Worm (Caenorhabditis elegans) whole organism, L3 larva: ENCODE measurements around the gene Y46D2A.2.

Experiments used
- R02D3.7 ChIP-seq: fragments of 150-350 bp; optimal IDR thresholded peaks from 2 replicates; lab custom pipeline; 2014; ENCODE audit warnings: missing biosample characterization, missing genetic modification characterization
- ZK546.5 ChIP-seq: sonication (generic microtip); optimal IDR thresholded peaks from 2 replicates; lab custom pipeline; 2017; ENCODE audit warnings: missing biosample characterization, missing genetic modification characterization
- ceh-16 ChIP-seq: sonication (generic microtip); optimal IDR thresholded peaks from 2 replicates; lab custom pipeline; 2017; ENCODE audit warnings: missing biosample characterization, missing genetic modification characterization
- ceh-82 ChIP-seq: fragments of 150-350 bp; optimal IDR thresholded peaks from 2 replicates; lab custom pipeline; 2014; ENCODE audit warnings: missing biosample characterization, missing genetic modification characterization
- ceh-9 ChIP-seq: sonication (generic microtip); optimal IDR thresholded peaks from 2 replicates; lab custom pipeline; 2018; ENCODE audit warnings: missing biosample characterization, missing genetic modification characterization
- daf-12 ChIP-seq: fragments of 150-350 bp; optimal IDR thresholded peaks from 2 replicates; lab custom pipeline; 2014; ENCODE audit warnings: missing biosample characterization, missing genetic modification reagents, missing genetic modification characterization
- egl-27 ChIP-seq: sonication (generic microtip); optimal IDR thresholded peaks from 4 replicates; lab custom pipeline; 2017; ENCODE audit warnings: missing biosample characterization, missing genetic modification reagents, missing genetic modification characterization
- egl-5 ChIP-seq: fragments of 150-350 bp; optimal IDR thresholded peaks from 2 replicates; lab custom pipeline; 2017; ENCODE audit warnings: missing biosample characterization, missing genetic modification reagents, missing genetic modification characterization, inconsistent platforms
- elt-1 ChIP-seq: fragments of 150-350 bp; optimal IDR thresholded peaks from 2 replicates; lab custom pipeline; 2014; ENCODE audit warnings: missing biosample characterization, missing genetic modification characterization
- elt-2 ChIP-seq: sonication (generic microtip); optimal IDR thresholded peaks from 2 replicates; lab custom pipeline; 2016; ENCODE audit warnings: missing genetic modification reagents, mild to moderate bottlenecking, missing genetic modification characterization, missing compliant biosample characterization
- fkh-10 ChIP-seq: sonication (generic microtip); optimal IDR thresholded peaks from 2 replicates; lab custom pipeline; 2017; ENCODE audit warnings: missing biosample characterization, missing genetic modification reagents, missing genetic modification characterization
- fos-1 ChIP-seq: fragments of 150-350 bp; optimal IDR thresholded peaks from 2 replicates; lab custom pipeline; 2014; ENCODE audit warnings: missing biosample characterization, missing genetic modification characterization
- hmg-11 ChIP-seq: sonication (generic microtip); optimal IDR thresholded peaks from 2 replicates; lab custom pipeline; 2016; ENCODE audit warnings: missing genetic modification characterization, missing compliant biosample characterization
- jun-1 ChIP-seq: fragments of 150-350 bp; optimal IDR thresholded peaks from 2 replicates; lab custom pipeline; 2014; ENCODE audit warnings: missing biosample characterization, missing genetic modification reagents, missing genetic modification characterization
- lin-15B ChIP-seq: fragments of 150-350 bp; optimal IDR thresholded peaks from 2 replicates; lab custom pipeline; 2014; ENCODE audit warnings: missing biosample characterization, missing genetic modification characterization
- mdl-1 ChIP-seq: fragments of 150-350 bp; optimal IDR thresholded peaks from 2 replicates; lab custom pipeline; 2014; ENCODE audit warnings: missing biosample characterization, missing genetic modification characterization
- mml-1 ChIP-seq: fragments of 150-350 bp; sonication (generic microtip); optimal IDR thresholded peaks from 3 replicates; lab custom pipeline; 2014; ENCODE audit warnings: missing biosample characterization, missing genetic modification characterization
- nfya-1 ChIP-seq: sonication (generic microtip); optimal IDR thresholded peaks from 2 replicates; lab custom pipeline; 2017; ENCODE audit warnings: missing genetic modification characterization, mild to moderate bottlenecking, missing compliant biosample characterization, antibody characterized with exemption, moderate library complexity; ENCODE audit not compliant: insufficient read depth
- nhr-11 ChIP-seq: fragments of 150-350 bp; optimal IDR thresholded peaks from 2 replicates; lab custom pipeline; 2014; ENCODE audit warnings: missing biosample characterization, missing genetic modification characterization
- nhr-12 ChIP-seq: fragments of 150-350 bp; optimal IDR thresholded peaks from 2 replicates; lab custom pipeline; 2014; ENCODE audit warnings: missing biosample characterization, missing genetic modification characterization
- nhr-23 ChIP-seq: fragments of 150-350 bp; optimal IDR thresholded peaks from 2 replicates; lab custom pipeline; 2014; ENCODE audit warnings: missing biosample characterization, missing genetic modification reagents, missing genetic modification characterization
- nhr-237 ChIP-seq: fragments of 150-350 bp; optimal IDR thresholded peaks from 2 replicates; lab custom pipeline; 2014; ENCODE audit warnings: missing biosample characterization, missing genetic modification characterization
- nhr-25 ChIP-seq: sonication (generic microtip); optimal IDR thresholded peaks from 2 replicates; lab custom pipeline; 2017; ENCODE audit warnings: missing biosample characterization, missing genetic modification characterization
- nhr-28 ChIP-seq: fragments of 150-350 bp; optimal IDR thresholded peaks from 2 replicates; lab custom pipeline; 2014; ENCODE audit warnings: missing biosample characterization, missing genetic modification characterization
- nhr-43 ChIP-seq: sonication (generic microtip); optimal IDR thresholded peaks from 2 replicates; lab custom pipeline; 2016; ENCODE audit warnings: mild to moderate bottlenecking, missing genetic modification characterization, missing compliant biosample characterization; ENCODE audit not compliant: poor library complexity, severe bottlenecking
- nhr-77 ChIP-seq: fragments of 150-350 bp; optimal IDR thresholded peaks from 2 replicates; lab custom pipeline; 2014; ENCODE audit warnings: missing biosample characterization, missing genetic modification characterization
- pha-4 ChIP-seq: fragments of 150-350 bp; optimal IDR thresholded peaks from 2 replicates; lab custom pipeline; 2014; ENCODE audit warnings: missing biosample characterization, missing genetic modification reagents, missing genetic modification characterization
- pqm-1 ChIP-seq: fragments of 150-350 bp; optimal IDR thresholded peaks from 2 replicates; lab custom pipeline; 2017; ENCODE audit warnings: missing biosample characterization, missing genetic modification characterization, inconsistent platforms
- snpc-4 ChIP-seq: fragments of 150-350 bp; optimal IDR thresholded peaks from 2 replicates; lab custom pipeline; 2014; ENCODE audit warnings: missing biosample characterization, missing genetic modification characterization
- tbx-2 ChIP-seq: sonication (generic microtip); optimal IDR thresholded peaks from 2 replicates; lab custom pipeline; 2016; ENCODE audit warnings: mild to moderate bottlenecking, missing genetic modification characterization, missing compliant biosample characterization
- unc-39 ChIP-seq: sonication (generic microtip); optimal IDR thresholded peaks from 4 replicates; lab custom pipeline; 2017; ENCODE audit warnings: missing biosample characterization, missing genetic modification characterization
- zag-1 ChIP-seq: fragments of 150-350 bp; optimal IDR thresholded peaks from 2 replicates; lab custom pipeline; 2014; ENCODE audit warnings: missing biosample characterization, missing genetic modification characterization
- ztf-11 ChIP-seq: fragments of 150-350 bp; optimal IDR thresholded peaks from 2 replicates; lab custom pipeline; 2014; ENCODE audit warnings: missing biosample characterization, missing genetic modification characterization

Y46D2A.2 gene

ce11 chrII:3323179-3323578 is at the start of gene Y46D2A.2:
TSS of gene Y46D2A.2 (minus strand) at chrII:3323279.
- TF ChIP-seq elt-2 (tag; lab: Kevin White, UChicago): peak; percentile 28
- no peak for TF ChIP-seq zag-1 (tag; lab: Kevin White, UChicago)
- TF ChIP-seq, all 47 proteins: peak for 1

- TF ChIP-seq nhr-23 (tag; lab: Kevin White, UChicago) (no peak), tbx-2 (no peak), nhr-43 (tag; lab: Kevin White, UChicago) (no peak), ztf-11 (tag; lab: Kevin White, UChicago) (no peak), nfya-1 (tag; lab: Kevin White, UChicago) (no peak), zag-1 (tag; lab: Kevin White, UChicago) (no peak), nhr-77 (tag; lab: Kevin White, UChicago) (no peak), ceh-9 (tag; lab: Kevin White, UChicago) (no peak), egl-5 (tag; lab: Kevin White, UChicago) (no peak), pqm-1 (no peak), mdl-1 (tag; lab: Kevin White, UChicago) (no peak), ZK546.5 (tag; lab: Kevin White, UChicago) (no peak), nhr-12 (no peak)
Measured at ce11 chrII:3371010-3371409, 47.9 kb upstream of the Y46D2A.2 start, which contains the start of gene bath-23. TSS of gene bath-23 (plus strand) at chrII:3371310.

- peak; percentile 96 for TF ChIP-seq nfya-1 (tag; lab: Kevin White, UChicago)
- TF ChIP-seq fkh-10: no peak
- TF ChIP-seq unc-39 (tag; lab: Kevin White, UChicago): no peak
- no peak for TF ChIP-seq egl-5 (tag; lab: Kevin White, UChicago)
Measured at ce11 chrII:3370061-3370460, 47.0 kb upstream of the Y46D2A.2 start, which contains the start of gene Y49F6C.8. TSS of gene Y49F6C.8 (minus strand) at chrII:3370111.

- no peak for TF ChIP-seq pqm-1
- TF ChIP-seq nhr-23 (tag; lab: Kevin White, UChicago): no peak
Measured at ce11 chrII:3368097-3368496, 45.0 kb upstream of the Y46D2A.2 start, which contains the start of gene Y49F6C.7. TSS of gene Y49F6C.7 (minus strand) at chrII:3368197.

- TF ChIP-seq R02D3.7 (tag; lab: Kevin White, UChicago) (no peak), pqm-1 (no peak), mml-1 (tag; lab: Kevin White, UChicago) (no peak), hmg-11 (no peak), mdl-1 (tag; lab: Kevin White, UChicago) (no peak), ceh-9 (tag; lab: Kevin White, UChicago) (no peak), elt-1 (tag; lab: Kevin White, UChicago) (no peak), nhr-237 (no peak), pha-4 (tag; lab: Kevin White, UChicago) (no peak), elt-2 (tag; lab: Kevin White, UChicago) (no peak), ceh-16 (tag; lab: Kevin White, UChicago) (no peak), egl-27 (tag; lab: Kevin White, UChicago) (no peak), fos-1 (tag; lab: Kevin White, UChicago) (no peak), nhr-11 (tag; lab: Kevin White, UChicago) (no peak), lin-15B (tag; lab: Kevin White, UChicago) (no peak)
Measured at ce11 chrII:3367100-3367499, 44.0 kb upstream of the Y46D2A.2 start, which contains the start of gene Y49F6C.6. TSS of gene Y49F6C.6 (minus strand) at chrII:3367200.

- TF ChIP-seq nhr-25 (tag; lab: Kevin White, UChicago) (no peak), mml-1 (tag; lab: Kevin White, UChicago) (no peak), jun-1 (tag; lab: Kevin White, UChicago) (no peak), snpc-4 (tag; lab: Kevin White, UChicago) (no peak), unc-39 (tag; lab: Kevin White, UChicago) (no peak), pha-4 (tag; lab: Kevin White, UChicago) (no peak), nhr-28 (tag; lab: Kevin White, UChicago) (no peak), nfya-1 (tag; lab: Kevin White, UChicago) (no peak), ceh-82 (no peak), daf-12 (tag; lab: Kevin White, UChicago) (no peak), ZK546.5 (tag; lab: Kevin White, UChicago) (no peak)
Measured at ce11 chrII:3358834-3359233, 35.8 kb upstream of the Y46D2A.2 start, which contains the start of the genes lido-14 and bath-27. TSS of gene lido-14 (plus strand) at chrII:3359134. TSS of gene bath-27 (plus strand) at chrII:3359139.
